Worm (Caenorhabditis elegans) whole organism, early embryonic: ENCODE results near the gene vang-1.

Experiments used
- ama-1 ChIP-seq: fragments of 150-350 bp; optimal IDR thresholded peaks from 2 replicates; lab custom pipeline; 2014
- ets-7 ChIP-seq: sonication (generic microtip); optimal IDR thresholded peaks from 2 replicates; lab custom pipeline; 2016; ENCODE audit warnings: missing genotype, missing genetic modification characterization, missing compliant biosample characterization
- hnd-1 ChIP-seq: sonication (generic microtip); optimal IDR thresholded peaks from 2 replicates; lab custom pipeline; 2016; ENCODE audit warnings: missing genetic modification characterization, missing compliant biosample characterization
- scrt-1 ChIP-seq: fragments of 200-800 bp; sonication (Bioruptor generic); IDR thresholded peaks from 2 replicates; pipeline ENCODE4 v1.3.6; 2022; ENCODE audit warnings: missing genetic modification characterization, missing compliant biosample characterization

DNA sequence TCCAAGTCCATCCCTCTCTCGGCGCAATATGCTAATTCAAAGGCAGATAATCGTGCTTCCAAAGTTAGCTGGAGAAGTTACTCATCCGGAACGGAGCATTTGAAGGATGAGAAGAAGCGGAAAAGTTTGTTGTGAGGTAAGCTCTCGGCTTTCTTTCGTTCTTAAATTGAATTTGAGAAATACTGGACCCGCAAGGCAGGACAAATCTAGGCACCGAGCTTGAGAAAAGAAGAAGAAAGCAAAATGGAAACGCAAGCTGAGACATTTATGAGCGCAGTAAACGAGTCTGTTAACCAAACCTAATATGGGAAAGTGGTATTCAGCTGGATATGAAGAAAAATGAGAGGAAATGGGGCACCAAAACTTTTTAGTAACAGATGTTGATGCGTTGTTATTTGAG lies 40.3 kb downstream of the vang-1 start:
- TF ChIP-seq hnd-1 (tag; lab: Kevin White, UChicago) (no peak), scrt-1 (no peak), ama-1 (no peak), ets-7 (no peak)
